Fruit fly (Drosophila melanogaster) whole organism, wandering third instar larva: ENCODE data around the gene sala.

ENCODE experiments used
- CG32264 ChIP-seq: fragments of 200-800 bp; sonication (Bioruptor generic); optimal IDR thresholded peaks from 2 replicates; lab custom pipeline; 2016; ENCODE audit warnings: missing biosample characterization, missing genetic modification characterization
- CrebA ChIP-seq: fragments of 200-800 bp; sonication (Bioruptor generic); optimal IDR thresholded peaks from 2 replicates; lab custom pipeline; 2016; ENCODE audit warnings: missing biosample characterization, mild to moderate bottlenecking, missing genetic modification characterization, borderline replicate concordance
- Dfd ChIP-seq: fragments of >200 bp; optimal IDR thresholded peaks from 2 replicates; lab custom pipeline; 2017; ENCODE audit warnings: missing biosample characterization, missing genetic modification characterization
- Dif ChIP-seq: fragments of 200-275, 200-300 bp; sonication (Bioruptor generic); optimal IDR thresholded peaks from 2 replicates; lab custom pipeline; 2018; ENCODE audit warnings: missing biosample characterization, missing genetic modification characterization; ENCODE audit not compliant: partially characterized antibody
- GATAd ChIP-seq: sonication (Bioruptor generic); optimal IDR thresholded peaks from 2 replicates; lab custom pipeline; 2016; ENCODE audit warnings: missing biosample characterization, missing genetic modification characterization
- HLH106 ChIP-seq: fragments of 200-800 bp; optimal IDR thresholded peaks from 3 replicates; lab custom pipeline; 2019; ENCODE audit warnings: missing biosample characterization, mild to moderate bottlenecking, missing genetic modification characterization, moderate library complexity
- Hnf4 ChIP-seq: fragments of 200-800 bp; sonication (Bioruptor generic); optimal IDR thresholded peaks from 2 replicates; lab custom pipeline; 2016; ENCODE audit warnings: missing biosample characterization, mild to moderate bottlenecking, missing genetic modification characterization
- Hr78 ChIP-seq: fragments of >200 bp; optimal IDR thresholded peaks from 2 replicates; lab custom pipeline; 2017; ENCODE audit warnings: missing biosample characterization, missing genetic modification characterization
- Mio ChIP-seq: sonication (Bioruptor generic); optimal IDR thresholded peaks from 2 replicates; lab custom pipeline; 2016; ENCODE audit warnings: missing biosample characterization, missing genetic modification characterization
- Myc ChIP-seq: fragments of >200 bp; optimal IDR thresholded peaks from 2 replicates; lab custom pipeline; 2017
- N ChIP-seq: fragments of >200 bp; optimal IDR thresholded peaks from 2 replicates; lab custom pipeline; 2018; ENCODE audit warnings: missing biosample characterization, missing external identifiers, missing genetic modification characterization
- OdsH ChIP-seq: fragments of 200-800 bp; sonication (Bioruptor generic); optimal IDR thresholded peaks from 2 replicates; lab custom pipeline; 2016; ENCODE audit warnings: missing biosample characterization, mild to moderate bottlenecking, missing genetic modification characterization
- Rel ChIP-seq, 2 experiments: fragments of 200-800 bp; sonication (Bioruptor generic) in 1 of 2; optimal IDR thresholded peaks; 2 replicates in 1 of 2; 3 replicates in 1 of 2; lab custom pipeline; 2016 to 2019; ENCODE audit warnings: mild to moderate bottlenecking in 2 of 2, missing biosample characterization in 2 of 2, missing genetic modification characterization in 2 of 2, moderate library complexity in 1 of 2
- Sp1 ChIP-seq: fragments of 200-800 bp; sonication (Bioruptor generic); optimal IDR thresholded peaks from 3 replicates; lab custom pipeline; 2019; ENCODE audit warnings: missing biosample characterization, mild to moderate bottlenecking, missing genetic modification characterization, moderate library complexity
- Vsx2 ChIP-seq: fragments of 200-300, 225-300 bp; sonication (Bioruptor generic); optimal IDR thresholded peaks from 2 replicates; lab custom pipeline; 2018; ENCODE audit warnings: missing biosample characterization, missing genetic modification characterization; ENCODE audit not compliant: partially characterized antibody
- br ChIP-seq: fragments of 200-800 bp; sonication (Bioruptor generic); optimal IDR thresholded peaks from 2 replicates; lab custom pipeline; 2016; ENCODE audit warnings: missing biosample characterization, missing genetic modification characterization
- brk ChIP-seq: fragments of 200-800 bp; sonication (Bioruptor generic); optimal IDR thresholded peaks from 2 replicates; lab custom pipeline; 2016; ENCODE audit warnings: missing biosample characterization, mild to moderate bottlenecking, missing genetic modification characterization
- dmrt93B ChIP-seq: fragments of 200-800 bp; sonication (Bioruptor generic); optimal IDR thresholded peaks from 2 replicates; lab custom pipeline; 2018; ENCODE audit warnings: missing biosample characterization, mild to moderate bottlenecking, missing genetic modification characterization
- dsf ChIP-seq: sonication (Bioruptor generic); optimal IDR thresholded peaks from 2 replicates; lab custom pipeline; 2016; ENCODE audit warnings: missing biosample characterization, missing genetic modification characterization, borderline replicate concordance
- ey ChIP-seq: fragments of 200-800 bp; sonication (Bioruptor generic); optimal IDR thresholded peaks from 2 replicates; lab custom pipeline; 2016; ENCODE audit warnings: missing biosample characterization, missing genetic modification characterization
- foxo ChIP-seq, 2 experiments: fragments of 200-800 bp; sonication (Bioruptor generic); optimal IDR thresholded peaks; 2 replicates in 1 of 2; 3 replicates in 1 of 2; lab custom pipeline; 2016 to 2017; ENCODE audit warnings: missing biosample characterization in 2 of 2, missing genetic modification characterization in 2 of 2
- fru ChIP-seq: fragments of 200-800 bp; sonication (Bioruptor generic); optimal IDR thresholded peaks from 3 replicates; lab custom pipeline; 2016; ENCODE audit warnings: missing biosample characterization, mild to moderate bottlenecking, missing genetic modification characterization
- h ChIP-seq: fragments of 200-800 bp; sonication (Bioruptor generic); optimal IDR thresholded peaks from 3 replicates; lab custom pipeline; 2016; ENCODE audit warnings: missing biosample characterization, mild to moderate bottlenecking, missing genetic modification characterization
- lola ChIP-seq: fragments of >200 bp; optimal IDR thresholded peaks from 2 replicates; lab custom pipeline; 2017; ENCODE audit warnings: missing biosample characterization, missing genetic modification characterization
- pan ChIP-seq: fragments of >200 bp; optimal IDR thresholded peaks from 2 replicates; lab custom pipeline; 2017
- psq ChIP-seq: fragments of 200-800 bp; sonication (Bioruptor generic); optimal IDR thresholded peaks from 3 replicates; lab custom pipeline; 2017; ENCODE audit warnings: missing biosample characterization, mild to moderate bottlenecking, missing genetic modification characterization, moderate library complexity
- rgr ChIP-seq: fragments of 200-800 bp; sonication (Bioruptor generic); optimal IDR thresholded peaks from 3 replicates; lab custom pipeline; 2016; ENCODE audit warnings: missing biosample characterization, mild to moderate bottlenecking, missing genetic modification characterization
- sage ChIP-seq: fragments of 200-800 bp; sonication (Bioruptor generic); optimal IDR thresholded peaks from 2 replicates; lab custom pipeline; 2016; ENCODE audit warnings: missing biosample characterization, mild to moderate bottlenecking, missing genetic modification characterization
- sv ChIP-seq: fragments of 200-800 bp; sonication (Bioruptor generic); optimal IDR thresholded peaks from 3 replicates; lab custom pipeline; 2016; ENCODE audit warnings: missing biosample characterization, missing genetic modification characterization
- tai ChIP-seq: sonication (Bioruptor generic); optimal IDR thresholded peaks from 2 replicates; lab custom pipeline; 2016; ENCODE audit warnings: missing biosample characterization, missing genetic modification characterization
- usp ChIP-seq: fragments of >200 bp; optimal IDR thresholded peaks from 2 replicates; lab custom pipeline; 2017; ENCODE audit warnings: missing biosample characterization, missing genetic modification characterization

The sala gene

dm6 chr2L:11498839-11499238 lies 14.3 kb downstream of the sala start, which contains the start of gene Cog8:
Gene Cog8 (minus strand): TSS chr2L:11498948.
- peak; percentile 38 for TF ChIP-seq HLH106 (tag; lab: Kevin White, UChicago)
- TF ChIP-seq Rel (GFP tag; optimal IDR thresholded peaks at IDR 0.05; lab: Kevin White, UChicago) = no peak
- TF ChIP-seq Rel (tag; optimal IDR thresholded peaks at IDR 0.05; lab: Kevin White, UChicago) = no peak
- peak; percentile 66 for TF ChIP-seq rgr (GFP tag; lab: Kevin White, UChicago)
- TF ChIP-seq OdsH = peak; percentile 33
- TF ChIP-seq psq (GFP tag; lab: Kevin White, UChicago) = peak; percentile 24
- no peak for TF ChIP-seq usp (GFP tag; lab: Kevin White, UChicago)
- peak; percentile 59 for TF ChIP-seq ey (GFP tag; lab: Kevin White, UChicago)
- peak; percentile 43 for TF ChIP-seq sv (GFP tag; lab: Kevin White, UChicago)
- peak; percentile 34 for TF ChIP-seq h (GFP tag; lab: Kevin White, UChicago)
- TF ChIP-seq br (GFP tag; lab: Kevin White, UChicago) = peak; percentile 8
- TF ChIP-seq foxo (GFP tag; optimal IDR thresholded peaks at IDR 0.05; lab: Kevin White, UChicago) = peak in 1 of 2 experiments; percentile 71
- peak; percentile 42 for TF ChIP-seq fru (GFP tag; lab: Kevin White, UChicago)
- TF ChIP-seq CG32264 = no peak
- TF ChIP-seq Myc (lab: Kevin White, UChicago) = no peak
- TF ChIP-seq tai = peak; percentile 67
- TF ChIP-seq, all 38 proteins: peak for 11

dm6 chr2L:11500649-11501048 lies 16.1 kb downstream of the sala start:
- TF ChIP-seq Dfd (GFP tag; lab: Kevin White, UChicago) = peak; percentile 7
- TF ChIP-seq ey (GFP tag; lab: Kevin White, UChicago) = no peak

dm6 chr2L:11501427-11501968 lies 17.0 kb downstream of the sala start, which contains the start of gene spz4:
Gene spz4 (plus strand): TSS chr2L:11501715.
- no peak for TF ChIP-seq Hnf4 (GFP tag; lab: Kevin White, UChicago)
- TF ChIP-seq Hr78 (GFP tag; lab: Kevin White, UChicago) = no peak
- TF ChIP-seq Vsx2 = no peak
- no peak for TF ChIP-seq dsf

dm6 chr2L:11502698-11503097 lies 18.2 kb downstream of the sala start:
- TF ChIP-seq Hr78 (GFP tag; lab: Kevin White, UChicago) = no peak
- TF ChIP-seq sage (GFP tag; lab: Kevin White, UChicago) = no peak
- TF ChIP-seq br (GFP tag; lab: Kevin White, UChicago) = no peak
- no peak for TF ChIP-seq Dfd (GFP tag; lab: Kevin White, UChicago)
- no peak for TF ChIP-seq CG32264
- TF ChIP-seq sv (GFP tag; lab: Kevin White, UChicago) = no peak
- no peak for TF ChIP-seq Hnf4 (GFP tag; lab: Kevin White, UChicago)
- TF ChIP-seq Rel (GFP tag; optimal IDR thresholded peaks at IDR 0.05; lab: Kevin White, UChicago) = no peak
- no peak for TF ChIP-seq Rel (tag; optimal IDR thresholded peaks at IDR 0.05; lab: Kevin White, UChicago)
- no peak for TF ChIP-seq rgr (GFP tag; lab: Kevin White, UChicago)

- TF ChIP-seq brk (no peak), CrebA (GFP tag; lab: Kevin White, UChicago) (no peak), Hnf4 (GFP tag; lab: Kevin White, UChicago) (no peak), dmrt93B (GFP tag; lab: Kevin White, UChicago) (peak; percentile 25), Vsx2 (no peak), pan (lab: Kevin White, UChicago) (no peak), br (GFP tag; lab: Kevin White, UChicago) (no peak), Dif (no peak), dsf (no peak), usp (GFP tag; lab: Kevin White, UChicago) (no peak), fru (GFP tag; lab: Kevin White, UChicago) (no peak), lola (GFP tag; lab: Kevin White, UChicago) (no peak), N (GFP tag; lab: Kevin White, UChicago) (no peak), foxo (GFP tag; optimal IDR thresholded peaks at IDR 0.05; lab: Kevin White, UChicago) (no peak), HLH106 (tag; lab: Kevin White, UChicago) (peak; percentile 44), h (GFP tag; lab: Kevin White, UChicago) (no peak), Myc (lab: Kevin White, UChicago) (no peak), sage (GFP tag; lab: Kevin White, UChicago) (no peak), Mio (GFP tag; lab: Kevin White, UChicago) (no peak), ey (GFP tag; lab: Kevin White, UChicago) (no peak), CG32264 (no peak), Sp1 (GFP tag; lab: Kevin White, UChicago) (no peak), Hr78 (GFP tag; lab: Kevin White, UChicago) (no peak), GATAd (GFP tag; lab: Kevin White, UChicago) (no peak), Rel (GFP tag; optimal IDR thresholded peaks at IDR 0.05; lab: Kevin White, UChicago) (no peak), Rel (tag; optimal IDR thresholded peaks at IDR 0.05; lab: Kevin White, UChicago) (no peak), psq (GFP tag; lab: Kevin White, UChicago) (peak; percentile 41)
- TF ChIP-seq, all 38 proteins: peak for 3
Observed at dm6 chr2L:11504896-11505569, 20.5 kb downstream of the sala start.
